Worm (Caenorhabditis elegans) whole organism, midembryonic: ENCODE data around the gene sssh-1.

ENCODE experiments used
- T22C8.4 ChIP-seq: fragments of 200-800 bp; sonication (Bioruptor generic); IDR thresholded peaks from 2 replicates; pipeline ENCODE4 v1.3.6; 2022; ENCODE audit warnings: missing genetic modification characterization, missing compliant biosample characterization
- cog-1 ChIP-seq: sonication (generic microtip); optimal IDR thresholded peaks from 2 replicates; lab custom pipeline; 2016; ENCODE audit warnings: missing genetic modification characterization, missing compliant biosample characterization
- flt-1 ChIP-seq: fragments of 200-800 bp; sonication (Bioruptor generic); IDR thresholded peaks from 2 replicates; pipeline ENCODE4 v1.3.6; 2022; ENCODE audit warnings: missing genetic modification characterization, missing compliant biosample characterization
- klf-2 ChIP-seq: fragments of 200-800 bp; sonication (Bioruptor generic); conservative IDR thresholded peaks from 2 replicates; pipeline ENCODE4 v1.3.6; 2022; ENCODE audit warnings: missing genetic modification reagents, missing genetic modification characterization, missing compliant biosample characterization
- med-1 ChIP-seq: sonication (generic microtip); optimal IDR thresholded peaks from 2 replicates; lab custom pipeline; 2017; ENCODE audit warnings: missing genetic modification characterization, mild to moderate bottlenecking, missing compliant biosample characterization, antibody characterized with exemption, missing genetic modification reagents; ENCODE audit not compliant: insufficient read depth
- ref-1 ChIP-seq: fragments of 200-800 bp; sonication (Bioruptor generic); conservative IDR thresholded peaks from 2 replicates; pipeline ENCODE4 v1.3.6; 2022; ENCODE audit warnings: missing genetic modification reagents, missing genetic modification characterization, missing compliant biosample characterization
- tab-1 ChIP-seq: fragments of 200-800 bp; sonication (Bioruptor generic); IDR thresholded peaks from 2 replicates; pipeline ENCODE4 v1.3.6; 2022; ENCODE audit warnings: missing genetic modification characterization, missing compliant biosample characterization
- ztf-23 ChIP-seq: fragments of 200-800 bp; sonication (Bioruptor generic); IDR thresholded peaks from 2 replicates; pipeline ENCODE4 v1.3.6; 2022; ENCODE audit warnings: missing genetic modification reagents, missing genetic modification characterization, missing compliant biosample characterization
- ztf-29 ChIP-seq: fragments of 200-800 bp; sonication (Bioruptor generic); IDR thresholded peaks from 2 replicates; pipeline ENCODE4 v1.3.6; 2022; ENCODE audit warnings: missing genetic modification reagents, missing genetic modification characterization, missing compliant biosample characterization

sssh-1 gene

ce11 chrX:14853712-14854217, 22.0 kb upstream of the sssh-1 start, which contains the start of the genes C27C12.1 and C27C12.4:
TSS of gene C27C12.1 (minus strand) at chrX:14853762.
TSS of gene C27C12.4 (plus strand) at chrX:14854086.
- TF ChIP-seq T22C8.4 (no peak), cog-1 (tag; lab: Kevin White, UChicago) (peak; percentile 84), flt-1 (GFP tag; lab: Robert Waterston, UW) (peak; percentile 77)

ce11 chrX:14861752-14862151, 14.0 kb upstream of the sssh-1 start, which contains the start of gene dmd-4:
TSS of gene dmd-4 (minus strand) at chrX:14861852.
- TF ChIP-seq ztf-23 (GFP tag; lab: Robert Waterston, UW) (no peak), tab-1 (no peak), flt-1 (GFP tag; lab: Robert Waterston, UW) (no peak), klf-2 (GFP tag; lab: Robert Waterston, UW) (no peak), T22C8.4 (no peak), ref-1 (GFP tag; lab: Robert Waterston, UW) (no peak), ztf-29 (no peak), med-1 (GFP tag; lab: Kevin White, UChicago) (no peak), cog-1 (tag; lab: Kevin White, UChicago) (no peak)

- TF ChIP-seq med-1 (GFP tag; lab: Kevin White, UChicago) (no peak), flt-1 (GFP tag; lab: Robert Waterston, UW) (no peak), cog-1 (tag; lab: Kevin White, UChicago) (no peak), klf-2 (GFP tag; lab: Robert Waterston, UW) (no peak), tab-1 (no peak), ref-1 (GFP tag; lab: Robert Waterston, UW) (no peak), ztf-29 (no peak), T22C8.4 (no peak), ztf-23 (GFP tag; lab: Robert Waterston, UW) (no peak)
Measured at ce11 chrX:14865744-14866143, 10.0 kb upstream of the sssh-1 start, which contains the start of gene C27C12.3. TSS of gene C27C12.3 (minus strand) at chrX:14865844.

- TF ChIP-seq flt-1 (GFP tag; lab: Robert Waterston, UW) (no peak), klf-2 (GFP tag; lab: Robert Waterston, UW) (no peak), med-1 (GFP tag; lab: Kevin White, UChicago) (no peak), T22C8.4 (no peak), tab-1 (no peak), ztf-29 (no peak), cog-1 (tag; lab: Kevin White, UChicago) (no peak), ref-1 (GFP tag; lab: Robert Waterston, UW) (no peak), ztf-23 (GFP tag; lab: Robert Waterston, UW) (no peak)
Measured at ce11 chrX:14868200-14868599, 7.6 kb upstream of the sssh-1 start, which contains the start of gene F31F6.1. TSS of gene F31F6.1 (minus strand) at chrX:14868300.

ce11 chrX:14871780-14872179, 4.0 kb upstream of the sssh-1 start, which contains the start of gene F31F6.2:
TSS of gene F31F6.2 (minus strand) at chrX:14871880.
- TF ChIP-seq klf-2 (GFP tag; lab: Robert Waterston, UW) (no peak), ztf-29 (no peak), med-1 (GFP tag; lab: Kevin White, UChicago) (no peak), tab-1 (no peak), T22C8.4 (no peak), ref-1 (GFP tag; lab: Robert Waterston, UW) (no peak), flt-1 (GFP tag; lab: Robert Waterston, UW) (no peak), ztf-23 (GFP tag; lab: Robert Waterston, UW) (no peak), cog-1 (tag; lab: Kevin White, UChicago) (no peak)

ce11 chrX:14872817-14873469, 2.8 kb upstream of the sssh-1 start, which contains the start of gene F31F6.3:
TSS of gene F31F6.3 (minus strand) at chrX:14872867.
- TF ChIP-seq flt-1 (GFP tag; lab: Robert Waterston, UW) (no peak), T22C8.4 (no peak), ztf-29 (no peak), tab-1 (no peak), ref-1 (GFP tag; lab: Robert Waterston, UW) (no peak), klf-2 (GFP tag; lab: Robert Waterston, UW) (no peak), med-1 (GFP tag; lab: Kevin White, UChicago) (no peak)

- TF ChIP-seq ztf-29: no peak
- no peak for TF ChIP-seq cog-1 (tag; lab: Kevin White, UChicago)
- no peak for TF ChIP-seq med-1 (GFP tag; lab: Kevin White, UChicago)
- no peak for TF ChIP-seq T22C8.4
- no peak for TF ChIP-seq flt-1 (GFP tag; lab: Robert Waterston, UW)
- no peak for TF ChIP-seq ztf-23 (GFP tag; lab: Robert Waterston, UW)
- no peak for TF ChIP-seq klf-2 (GFP tag; lab: Robert Waterston, UW)
- TF ChIP-seq tab-1: no peak
- no peak for TF ChIP-seq ref-1 (GFP tag; lab: Robert Waterston, UW)
Measured at ce11 chrX:14877691-14878090, 1.9 kb downstream of the sssh-1 start.

- no peak for TF ChIP-seq tab-1
- no peak for TF ChIP-seq ref-1 (GFP tag; lab: Robert Waterston, UW)
- no peak for TF ChIP-seq flt-1 (GFP tag; lab: Robert Waterston, UW)
- TF ChIP-seq med-1 (GFP tag; lab: Kevin White, UChicago): no peak
- TF ChIP-seq klf-2 (GFP tag; lab: Robert Waterston, UW): no peak
Measured at ce11 chrX:14881119-14881518, 5.4 kb downstream of the sssh-1 start, which contains the start of gene flp-8. TSS of gene flp-8 (plus strand) at chrX:14881419.

ce11 chrX:14885855-14886254, 10.1 kb downstream of the sssh-1 start:
- TF ChIP-seq cog-1 (tag; lab: Kevin White, UChicago) (no peak), ztf-29 (no peak), tab-1 (no peak), ztf-23 (GFP tag; lab: Robert Waterston, UW) (no peak), klf-2 (GFP tag; lab: Robert Waterston, UW) (no peak), ref-1 (GFP tag; lab: Robert Waterston, UW) (no peak), flt-1 (GFP tag; lab: Robert Waterston, UW) (no peak), T22C8.4 (no peak), med-1 (GFP tag; lab: Kevin White, UChicago) (no peak)
